Fruit fly (Drosophila melanogaster) whole organism, embryonic: Measurements from ENCODE around the gene CG42445.

ENCODE experiments used
- CG3726 ChIP-seq: fragments of 200-800 bp; sonication (Bioruptor generic); IDR thresholded peaks from 3 replicates; pipeline ENCODE4, ENCODE4 v1.3.6; 2022; ENCODE audit warnings: missing biosample characterization, missing genetic modification characterization
- CG8478 ChIP-seq: fragments of >200 bp; optimal IDR thresholded peaks from 2 replicates; lab custom pipeline; 2018
- Sry-β ChIP-seq: fragments of 200-800 bp; sonication (Bioruptor generic); optimal IDR thresholded peaks from 2 replicates; lab custom pipeline; 2018; ENCODE audit warnings: missing biosample characterization, mild to moderate bottlenecking, missing genetic modification characterization, moderate library complexity
- ara ChIP-seq: fragments of 200-800 bp; sonication (Bioruptor generic); IDR thresholded peaks from 2 replicates; pipeline ENCODE4 v1.3.6; 2022; ENCODE audit warnings: missing biosample characterization, missing genetic modification characterization

dm6 chr3L:8108201-8108600, 50.5 kb downstream of the CG42445 start:
- TF ChIP-seq Sry-β (GFP tag; lab: Kevin White, UChicago) (no peak), CG8478 (lab: Kevin White, UChicago) (no peak), CG3726 (GFP tag; lab: Robert Waterston, UW) (no peak), ara (GFP tag; lab: Robert Waterston, UW) (no peak)
